Worm (Caenorhabditis elegans): ENCODE measurements around the gene dop-3.

DNA sequence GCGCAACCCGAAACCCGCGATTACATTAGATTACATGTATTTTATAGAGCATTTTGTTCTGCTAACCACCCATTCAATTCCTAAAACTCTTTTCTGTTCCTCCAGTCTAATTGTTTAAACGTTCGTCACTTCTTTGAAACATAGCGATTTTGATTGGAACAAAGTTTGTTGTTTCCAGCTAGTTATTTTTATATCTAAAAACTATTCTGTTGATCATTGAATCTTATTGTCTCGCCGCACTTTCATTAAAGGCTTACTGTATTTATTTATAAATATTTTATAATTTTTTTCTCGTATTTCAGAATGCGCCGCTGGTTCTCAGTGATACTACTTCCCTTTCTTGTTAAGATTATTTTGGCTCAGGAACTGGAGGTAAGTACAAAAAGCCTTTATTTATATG is 26.8 kb downstream of the dop-3 start, which contains the start of gene T14E8.2:
- TF ChIP-seq him-1 (tag; optimal IDR thresholded peaks at IDR 0.05) = no peak
- TF ChIP-seq dao-5 (tag; optimal IDR thresholded peaks at IDR 0.05) = no peak
